Worm (Caenorhabditis elegans): ENCODE results near the gene T01D1.8.

T01D1.8 gene

DNA sequence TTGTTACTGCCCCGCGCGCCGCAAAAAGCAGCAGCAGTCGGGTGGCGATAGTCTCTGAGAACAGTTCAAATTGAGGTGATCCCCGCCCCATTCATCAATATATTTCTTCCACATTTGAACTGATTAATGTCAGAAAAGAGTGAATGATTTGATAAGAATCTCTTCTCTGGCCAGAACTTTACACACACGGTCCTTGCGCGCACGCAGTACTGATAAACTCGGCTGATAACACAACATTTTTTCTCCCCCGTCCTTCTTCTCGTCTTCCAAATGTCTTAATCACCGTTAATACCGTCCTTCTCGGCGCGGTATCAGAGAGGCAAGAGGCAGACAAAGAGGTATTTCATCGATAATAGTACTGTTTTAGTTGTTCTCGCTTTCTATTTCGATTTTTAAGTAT is 24.4 kb upstream of the T01D1.8 start, which contains the start of gene etr-1 (continued):
- TF ChIP-seq D1046.2 (GFP tag; IDR thresholded peaks at IDR 0.05) = no peak
- TF ChIP-seq ces-1 (GFP tag; optimal IDR thresholded peaks at IDR 0.05) = no peak

DNA sequence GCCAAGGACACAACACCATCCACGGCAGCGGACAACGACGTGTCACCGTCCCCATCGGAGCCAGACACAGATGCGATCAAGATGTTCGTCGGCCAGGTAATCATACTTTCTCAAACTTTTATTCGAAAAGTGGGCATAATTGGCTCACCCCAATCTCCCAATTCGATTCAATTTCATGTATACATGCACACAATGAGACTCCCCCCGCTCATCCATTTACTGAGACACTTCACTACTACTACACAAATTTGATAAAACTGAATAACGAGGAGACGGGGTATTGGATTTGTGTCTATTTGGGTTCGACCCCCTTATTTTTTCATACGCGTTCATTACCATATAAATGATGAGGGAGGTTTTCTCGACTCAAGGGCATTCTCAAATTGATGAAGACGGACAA is 23.3 kb upstream of the T01D1.8 start:
- no peak for TF ChIP-seq unc-39 (tag; optimal IDR thresholded peaks at IDR 0.05)
- TF ChIP-seq unc-130 (GFP tag; optimal IDR thresholded peaks at IDR 0.05) = no peak
- TF ChIP-seq Y75B8A.6 (GFP tag; IDR thresholded peaks at IDR 0.05) = no peak
- TF ChIP-seq saeg-2 (GFP tag; IDR thresholded peaks at IDR 0.05) = no peak
- peak; percentile 15 for TF ChIP-seq mes-2 (tag; optimal IDR thresholded peaks at IDR 0.05; ENCODE audit: poor library complexity, severe bottlenecking)
- no peak for TF ChIP-seq dpl-1 (GFP tag; optimal IDR thresholded peaks at IDR 0.05)
- TF ChIP-seq fkh-10 (GFP tag; optimal IDR thresholded peaks at IDR 0.05) = no peak
- TF ChIP-seq zfp-2 (tag; optimal IDR thresholded peaks at IDR 0.05) = no peak

DNA sequence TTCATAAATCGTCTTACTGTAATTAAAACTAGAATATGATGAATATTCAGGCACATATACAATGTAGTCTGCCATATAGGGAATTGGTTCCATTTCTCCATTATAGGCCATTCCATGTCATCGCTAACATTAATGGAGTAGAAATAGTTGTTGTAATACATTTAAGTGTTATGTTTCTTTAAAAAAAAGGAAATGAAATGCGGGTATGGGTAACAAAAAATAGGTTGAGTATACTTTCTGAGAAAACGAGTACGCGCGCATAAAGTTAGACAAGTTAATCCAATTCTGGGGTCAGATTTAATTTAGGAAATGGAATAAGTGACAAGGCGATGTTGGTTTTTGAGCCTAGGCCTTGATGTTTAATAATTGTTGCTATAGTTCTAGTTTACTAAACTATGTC is 12.9 kb upstream of the T01D1.8 start, which contains the start of gene T01D1.7:
Gene T01D1.7, minus strand, starts transcription at position 101 of the 400 bp plus-strand sequence.
- peak in 1 of 2 experiments; percentile 46 for TF ChIP-seq unc-62 (GFP tag; optimal IDR thresholded peaks at IDR 0.05 in 1 of 2)
- no peak for TF ChIP-seq unc-62 (tag; optimal IDR thresholded peaks at IDR 0.05)
- TF ChIP-seq lin-38 (GFP tag; IDR thresholded peaks at IDR 0.05) = no peak

DNA sequence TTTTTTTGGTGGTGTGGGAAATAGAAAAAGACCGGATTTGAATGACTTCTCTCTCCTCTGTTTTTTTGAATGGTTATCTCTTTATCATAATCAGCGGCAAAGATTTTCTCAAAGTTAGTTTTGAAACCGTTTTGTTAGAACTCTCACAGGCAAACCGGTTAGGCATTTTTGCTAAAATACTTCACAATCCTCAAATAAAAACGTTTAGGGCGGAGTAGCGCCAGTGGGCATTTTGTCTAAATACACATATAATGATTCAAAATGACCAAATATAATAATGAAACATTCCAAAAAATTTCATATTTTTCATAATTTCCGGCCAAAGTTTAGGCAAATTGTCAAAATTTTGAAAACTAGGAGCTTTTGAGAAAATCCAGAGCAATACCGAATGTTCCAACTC is 10.7 kb upstream of the T01D1.8 start, which contains the start of gene T01D1.3:
Gene T01D1.3, minus strand, starts transcription at position 101 of the 400 bp plus-strand sequence.
- TF ChIP-seq F26F4.8 (GFP tag; conservative IDR thresholded peaks at IDR 0.05) (no peak), unc-62 (GFP tag; optimal IDR thresholded peaks at IDR 0.05 in 1 of 2) (peak in 1 of 2 experiments; percentile 21), unc-62 (tag; optimal IDR thresholded peaks at IDR 0.05) (no peak), nhr-48 (tag; optimal IDR thresholded peaks at IDR 0.05) (no peak)

DNA sequence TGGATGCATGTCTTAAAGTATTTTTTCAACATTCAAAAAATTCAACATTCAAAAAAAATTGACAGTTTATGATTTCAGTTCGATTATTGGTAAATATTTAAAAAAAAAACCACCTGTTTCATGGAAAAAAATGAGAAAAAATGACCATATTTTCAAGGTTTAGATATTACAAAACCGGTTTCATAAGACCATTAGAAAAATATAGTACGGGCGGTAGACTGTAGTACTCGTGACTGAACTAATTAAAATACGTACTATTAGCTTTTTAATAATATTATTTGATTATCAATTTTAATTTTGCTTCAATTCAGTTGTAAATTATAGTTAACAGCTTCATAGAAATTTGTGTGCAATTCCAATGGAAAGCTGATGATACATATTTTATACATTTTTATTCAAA is 9.9 kb upstream of the T01D1.8 start:
- TF ChIP-seq dmd-6 (GFP tag; IDR thresholded peaks at IDR 0.05) = no peak
- no peak for TF ChIP-seq lin-1 (GFP tag; IDR thresholded peaks at IDR 0.05)
- TF ChIP-seq mdl-1 (tag; optimal IDR thresholded peaks at IDR 0.05) = no peak
- no peak for TF ChIP-seq ceh-32 (tag; optimal IDR thresholded peaks at IDR 0.05; ENCODE audit: poor library complexity)
- no peak for TF ChIP-seq mdt-29 (GFP tag; IDR thresholded peaks at IDR 0.05)
- no peak for TF ChIP-seq unc-62 (GFP tag; optimal IDR thresholded peaks at IDR 0.05 in 1 of 2)
- TF ChIP-seq unc-62 (tag; optimal IDR thresholded peaks at IDR 0.05) = no peak
- no peak for TF ChIP-seq skn-1 (tag; optimal IDR thresholded peaks at IDR 0.05)
- no peak for TF ChIP-seq nhr-111 (GFP tag; optimal IDR thresholded peaks at IDR 0.05)
- TF ChIP-seq madf-5 (GFP tag; IDR thresholded peaks at IDR 0.05) = no peak

DNA sequence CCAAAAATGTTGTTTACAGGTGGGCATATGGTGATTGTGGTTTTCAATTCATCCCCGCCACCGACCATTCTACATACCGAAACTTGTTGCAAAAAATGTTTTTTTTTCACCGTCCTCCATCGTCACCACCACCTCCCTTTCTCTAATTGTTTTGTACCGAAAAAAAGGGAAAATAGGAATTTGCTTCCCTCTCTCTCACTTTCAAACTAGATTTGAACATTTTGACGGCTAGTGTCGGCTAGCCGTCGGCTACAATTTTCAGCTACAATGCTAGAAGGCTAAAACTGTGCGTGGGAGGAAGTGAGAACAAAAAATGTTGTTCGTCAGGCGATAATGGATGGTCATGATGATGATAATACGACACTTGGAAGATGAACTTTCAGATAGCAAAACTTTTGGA is 8.4 kb upstream of the T01D1.8 start:
- TF ChIP-seq D1046.2 (GFP tag; IDR thresholded peaks at IDR 0.05) (no peak), aha-1 (tag) (peak; percentile 47), nhr-28 (tag; optimal IDR thresholded peaks at IDR 0.05) (peak; percentile 82), hlh-11 (tag; optimal IDR thresholded peaks at IDR 0.05) (peak; percentile 14), mdl-1 (tag; optimal IDR thresholded peaks at IDR 0.05) (no peak)

DNA sequence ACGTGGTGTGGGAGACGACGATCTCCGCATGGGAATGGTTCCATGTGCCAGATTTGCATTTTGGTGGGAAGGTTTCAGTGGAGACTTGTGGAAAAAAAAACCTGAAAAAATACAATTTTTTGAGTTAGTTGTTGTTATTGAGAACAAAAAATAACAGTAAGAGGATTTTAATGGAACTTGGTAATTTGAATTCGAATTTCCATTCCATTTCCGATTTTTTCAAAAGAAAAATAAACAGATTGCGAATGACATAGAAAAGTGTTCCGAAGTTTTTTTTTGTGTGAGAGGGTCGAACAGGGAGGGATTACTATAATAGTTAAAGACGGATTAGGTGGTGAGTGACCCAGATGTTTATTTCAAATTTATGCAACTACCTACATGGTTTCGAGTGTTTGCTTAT is 7.5 kb upstream of the T01D1.8 start, which contains the start of gene T01D1.4:
Gene T01D1.4, minus strand, starts transcription at position 101 of the 400 bp plus-strand sequence.
- no peak for TF ChIP-seq ZK546.5 (tag; optimal IDR thresholded peaks at IDR 0.05)
- no peak for TF ChIP-seq lin-38 (GFP tag; IDR thresholded peaks at IDR 0.05)
- no peak for TF ChIP-seq dmd-8 (GFP tag; IDR thresholded peaks at IDR 0.05)
- TF ChIP-seq sdz-12 (GFP tag; optimal IDR thresholded peaks at IDR 0.05) = no peak

All from whole organism, L4 larva.